Fruit fly (Drosophila melanogaster): Measurements from ENCODE around the gene Vha100-4.

Vha100-4 gene

DNA sequence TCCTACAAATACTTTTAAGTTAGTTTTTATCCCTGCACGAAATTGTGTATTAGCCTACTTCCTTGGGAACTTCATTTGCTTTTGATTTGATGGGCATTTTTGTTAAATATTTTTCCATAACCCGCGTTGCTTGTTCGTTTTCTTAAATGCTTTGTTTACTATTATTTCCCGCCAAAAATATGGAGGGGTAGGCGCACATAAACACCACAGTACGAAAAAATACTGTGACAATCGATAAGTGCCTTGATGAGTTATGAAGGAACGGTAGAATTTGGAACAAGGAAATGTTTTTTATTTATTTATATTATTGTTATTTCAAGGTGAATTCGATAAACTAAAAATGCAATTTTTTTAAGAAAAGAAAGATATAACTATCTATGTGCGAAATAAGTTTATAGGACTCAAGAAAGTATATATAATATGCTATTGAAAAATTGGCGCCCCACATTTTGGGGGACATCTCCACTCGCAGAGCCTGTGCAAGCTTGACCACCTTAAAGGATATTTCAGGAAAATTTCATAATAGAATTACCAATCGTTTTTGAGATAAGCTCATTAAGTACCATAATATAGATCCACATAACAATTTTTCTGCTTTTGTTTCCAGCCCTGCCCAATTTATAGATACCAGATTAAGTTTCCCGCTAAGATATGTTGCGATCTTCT, 23.5 kb downstream of the Vha100-4 start, which contains the start of the genes WRNexo and Nup43 (continued):
- no peak for TF ChIP-seq crc (GFP tag; optimal IDR thresholded peaks at IDR 0.05)
- TF ChIP-seq dpn (GFP tag; optimal IDR thresholded peaks at IDR 0.05): peak; percentile 33 to 51
- peak; percentile 82 for TF ChIP-seq gfzf (GFP tag; optimal IDR thresholded peaks at IDR 0.05)
- TF ChIP-seq Pdp1 (GFP tag; optimal IDR thresholded peaks at IDR 0.05): peak; percentile 9 to 50
- TF ChIP-seq gce (GFP tag; IDR thresholded peaks at IDR 0.05): no peak
- no peak for TF ChIP-seq nerfin-2 (GFP tag; IDR thresholded peaks at IDR 0.05; ENCODE audit: partially characterized antibody)
- no peak for TF ChIP-seq unpg (GFP tag; optimal IDR thresholded peaks at IDR 0.05)
- no peak for TF ChIP-seq CG2875 (GFP tag; optimal IDR thresholded peaks at IDR 0.05)
- no peak for TF ChIP-seq CG6654 (GFP tag; optimal IDR thresholded peaks at IDR 0.05)
- TF ChIP-seq Abd-B (GFP tag; optimal IDR thresholded peaks at IDR 0.05): peak; percentile 47
- peak; percentile 32; the same call in 1 of the 2 replicates for TF ChIP-seq CG10366 (GFP tag; IDR thresholded peaks at IDR 0.05)
- TF ChIP-seq sc (optimal IDR thresholded peaks at IDR 0.05): no peak
- no peak for TF ChIP-seq sc (GFP tag; optimal IDR thresholded peaks at IDR 0.05)
- TF ChIP-seq CG33213 (GFP tag; optimal IDR thresholded peaks at IDR 0.05): no peak
- TF ChIP-seq CG12155 (GFP tag; optimal IDR thresholded peaks at IDR 0.05): peak; percentile 40
- no peak for TF ChIP-seq Asciz (GFP tag; optimal IDR thresholded peaks at IDR 0.05)
- TF ChIP-seq prd (optimal IDR thresholded peaks at IDR 0.05): no peak
- TF ChIP-seq prd (GFP tag; IDR thresholded peaks at IDR 0.05): peak; percentile 52; the same call in 2 of the 3 replicates
- TF ChIP-seq Taf1 (GFP tag; IDR thresholded peaks at IDR 0.05): no peak
- no peak for TF ChIP-seq mld (GFP tag; IDR thresholded peaks at IDR 0.05; ENCODE audit: partially characterized antibody)
- no peak for TF ChIP-seq Hand (GFP tag; optimal IDR thresholded peaks at IDR 0.05)
- TF ChIP-seq disco-r (GFP tag; optimal IDR thresholded peaks at IDR 0.05): no peak
- peak; percentile 7 for TF ChIP-seq Dip3 (GFP tag; optimal IDR thresholded peaks at IDR 0.05)
- TF ChIP-seq CG9727 (GFP tag; optimal IDR thresholded peaks at IDR 0.05): peak; percentile 19
- no peak for TF ChIP-seq gsb-n (tag; optimal IDR thresholded peaks at IDR 0.05)
- TF ChIP-seq stc (GFP tag; IDR thresholded peaks at IDR 0.05): no peak
- no peak for TF ChIP-seq luna (GFP tag; optimal IDR thresholded peaks at IDR 0.05)
- TF ChIP-seq CG18619 (GFP tag; optimal IDR thresholded peaks at IDR 0.05): peak; percentile 4
- TF ChIP-seq ap (GFP tag; IDR thresholded peaks at IDR 0.05): no peak
- no peak for TF ChIP-seq Gsc (GFP tag; IDR thresholded peaks at IDR 0.05)
- TF ChIP-seq CG4424 (GFP tag; optimal IDR thresholded peaks at IDR 0.05): peak; percentile 49
- 0 out of 2 replicates have a peak, but pooled peaks have one; percentile 40 for TF ChIP-seq NFAT (GFP tag; IDR thresholded peaks at IDR 0.05)
- peak; percentile 36; the same call in 1 of the 3 replicates for TF ChIP-seq dysf (GFP tag; IDR thresholded peaks at IDR 0.05)
- no peak for TF ChIP-seq Hr51 (GFP tag; optimal IDR thresholded peaks at IDR 0.05)
- no peak; the same call in 1 of the 2 replicates for TF ChIP-seq vvl (GFP tag; IDR thresholded peaks at IDR 0.05)
- no peak for TF ChIP-seq CG12071 (GFP tag; optimal IDR thresholded peaks at IDR 0.05)
- peak; percentile 24 for TF ChIP-seq fd3F (GFP tag; optimal IDR thresholded peaks at IDR 0.05)
- TF ChIP-seq CG11093 (GFP tag; IDR thresholded peaks at IDR 0.05): no peak
- peak; percentile 31 for TF ChIP-seq dm (GFP tag; optimal IDR thresholded peaks at IDR 0.05)
- TF ChIP-seq hb (GFP tag; IDR thresholded peaks at IDR 0.05; ENCODE audit: partially characterized antibody): no peak
- no peak for TF ChIP-seq CG17385 (GFP tag; optimal IDR thresholded peaks at IDR 0.05)
- TF ChIP-seq CG1024 (GFP tag; IDR thresholded peaks at IDR 0.05): 0 out of 2 replicates have a peak, but pooled peaks have one; percentile 24
- no peak for TF ChIP-seq CG12769 (tag; optimal IDR thresholded peaks at IDR 0.05)
- no peak for TF ChIP-seq Blimp-1 (GFP tag; optimal IDR thresholded peaks at IDR 0.05)
- TF ChIP-seq Kr (GFP tag; optimal IDR thresholded peaks at IDR 0.05): no peak
- peak; percentile 55 for TF ChIP-seq CG31224 (GFP tag; IDR thresholded peaks at IDR 0.05)
- no peak for TF ChIP-seq her (GFP tag; optimal IDR thresholded peaks at IDR 0.05)
- no peak for TF ChIP-seq twi (tag; optimal IDR thresholded peaks at IDR 0.05)
- no peak for TF ChIP-seq CG3407 (GFP tag; optimal IDR thresholded peaks at IDR 0.05)
- no peak for TF ChIP-seq ERR (GFP tag; optimal IDR thresholded peaks at IDR 0.05)

Measured in whole organism, embryonic.